Fruit fly (Drosophila melanogaster) whole organism, embryonic: ENCODE measurements around the gene sima.

ENCODE experiments used
- Antp ChIP-seq: fragments of 200-800 bp; sonication (Bioruptor generic); optimal IDR thresholded peaks from 3 replicates; lab custom pipeline; 2016; ENCODE audit warnings: missing biosample characterization, missing genetic modification characterization
- Atf3 ChIP-seq: fragments of 200-800 bp; sonication (Bioruptor generic); optimal IDR thresholded peaks from 3 replicates; lab custom pipeline; 2016; ENCODE audit warnings: missing biosample characterization, missing genetic modification characterization
- CG10274 ChIP-seq: fragments of 200-800 bp; sonication (Bioruptor generic); optimal IDR thresholded peaks from 3 replicates; lab custom pipeline; 2017; ENCODE audit warnings: missing biosample characterization, mild to moderate bottlenecking, missing genetic modification characterization
- CG11247 ChIP-seq: fragments of 200-800 bp; sonication (Bioruptor generic); IDR thresholded peaks from 2 replicates; pipeline ENCODE4 v1.3.6; 2022; ENCODE audit warnings: missing biosample characterization, missing genetic modification characterization
- CG12659 ChIP-seq: fragments of 200-800 bp; sonication (Bioruptor generic); optimal IDR thresholded peaks from 3 replicates; lab custom pipeline; 2017; ENCODE audit warnings: mild to moderate bottlenecking, missing biosample characterization, missing genetic modification reagents, missing genetic modification characterization
- CG14441 ChIP-seq: fragments of 200-800 bp; sonication (Bioruptor generic); IDR thresholded peaks from 2 replicates; pipeline ENCODE4 v1.3.6; 2022; ENCODE audit warnings: missing biosample characterization, missing genetic modification characterization
- CG15073 ChIP-seq: fragments of 200-800 bp; sonication (Bioruptor generic); optimal IDR thresholded peaks from 2 replicates; lab custom pipeline; 2016; ENCODE audit warnings: missing biosample characterization, missing genetic modification characterization
- CG15479 ChIP-seq: fragments of 200-800 bp; sonication (Bioruptor generic); optimal IDR thresholded peaks from 3 replicates; lab custom pipeline; 2019; ENCODE audit warnings: missing biosample characterization, mild to moderate bottlenecking, missing genetic modification characterization, moderate library complexity
- CG1603 ChIP-seq: fragments of 200-800 bp; sonication (Bioruptor generic); optimal IDR thresholded peaks from 2 replicates; lab custom pipeline; 2019; ENCODE audit warnings: missing biosample characterization, mild to moderate bottlenecking, missing genetic modification characterization, moderate library complexity
- CG16779 ChIP-seq: fragments of 200-800 bp; sonication (Bioruptor generic); IDR thresholded peaks from 2 replicates; pipeline ENCODE4 v1.3.6; 2022; ENCODE audit warnings: missing biosample characterization, missing genetic modification characterization
- CG16815 ChIP-seq: fragments of 200-800 bp; sonication (Bioruptor generic); optimal IDR thresholded peaks from 3 replicates; lab custom pipeline; 2017; ENCODE audit warnings: missing biosample characterization, mild to moderate bottlenecking, missing genetic modification characterization
- CG17186 ChIP-seq: fragments of 200-800 bp; sonication (Bioruptor generic); optimal IDR thresholded peaks from 3 replicates; lab custom pipeline; 2017; ENCODE audit warnings: missing biosample characterization, missing genetic modification reagents, missing genetic modification characterization
- CG17385 ChIP-seq: fragments of 200-800 bp; sonication (Bioruptor generic); optimal IDR thresholded peaks from 3 replicates; lab custom pipeline; 2018; ENCODE audit warnings: missing biosample characterization, mild to moderate bottlenecking, missing genetic modification characterization
- CG17568 ChIP-seq: fragments of 200-800 bp; sonication (Bioruptor generic); optimal IDR thresholded peaks from 2 replicates; lab custom pipeline; 2018; ENCODE audit warnings: missing biosample characterization, mild to moderate bottlenecking, missing genetic modification characterization, moderate library complexity
- CG31441 ChIP-seq: fragments of 200-800 bp; sonication (Bioruptor generic); IDR thresholded peaks from 2 replicates; pipeline ENCODE4 v1.3.6; 2022; ENCODE audit warnings: missing biosample characterization, missing genetic modification characterization
- CG34224 ChIP-seq: fragments of 200-800 bp; sonication (Bioruptor generic); IDR thresholded peaks from 3 replicates; pipeline ENCODE4 v1.3.6; 2022; ENCODE audit warnings: missing biosample characterization, missing genetic modification characterization; ENCODE audit not compliant: partially characterized antibody
- CG3995 ChIP-seq: fragments of 200-800 bp; sonication (Bioruptor generic); optimal IDR thresholded peaks from 3 replicates; lab custom pipeline; 2016; ENCODE audit warnings: missing biosample characterization, missing genetic modification characterization
- CG4424 ChIP-seq: fragments of 200-800 bp; sonication (Bioruptor generic); optimal IDR thresholded peaks from 3 replicates; lab custom pipeline; 2016; ENCODE audit warnings: missing biosample characterization, missing genetic modification characterization
- CG5245 ChIP-seq: fragments of 200-800 bp; sonication (Bioruptor generic); optimal IDR thresholded peaks from 3 replicates; lab custom pipeline; 2016; ENCODE audit warnings: missing biosample characterization, missing genetic modification characterization
- CG7786 ChIP-seq: fragments of 200-800 bp; sonication (Bioruptor generic); optimal IDR thresholded peaks from 2 replicates; lab custom pipeline; 2016; ENCODE audit warnings: missing biosample characterization, missing genetic modification characterization
- CG8924 ChIP-seq: fragments of 200-800 bp; optimal IDR thresholded peaks from 3 replicates; lab custom pipeline; 2019; ENCODE audit warnings: missing biosample characterization, mild to moderate bottlenecking, missing genetic modification characterization, moderate library complexity
- Chrac-16 ChIP-seq: fragments of 200-800 bp; sonication (Bioruptor generic); optimal IDR thresholded peaks from 3 replicates; lab custom pipeline; 2016; ENCODE audit warnings: missing biosample characterization, missing genetic modification characterization
- CrebB ChIP-seq: fragments of 200-800 bp; sonication (Bioruptor generic); optimal IDR thresholded peaks from 3 replicates; lab custom pipeline; 2018; ENCODE audit warnings: missing biosample characterization, mild to moderate bottlenecking, missing genetic modification characterization
- Dad ChIP-seq: fragments of 200-800 bp; sonication (Bioruptor generic); optimal IDR thresholded peaks from 3 replicates; lab custom pipeline; 2016; ENCODE audit warnings: missing biosample characterization, missing genetic modification characterization
- Dll ChIP-seq: fragments of 200-800 bp; sonication (Bioruptor generic); IDR thresholded peaks from 4 replicates; pipeline ENCODE4 v1.3.6; 2022; ENCODE audit warnings: missing biosample characterization, missing genetic modification characterization; ENCODE audit not compliant: partially characterized antibody
- Elba2 ChIP-seq: fragments of 200-800 bp; sonication (Bioruptor generic); optimal IDR thresholded peaks from 3 replicates; lab custom pipeline; 2016; ENCODE audit warnings: missing biosample characterization, missing genetic modification characterization
- HLH4C ChIP-seq: fragments of 200-800 bp; sonication (Bioruptor generic); IDR thresholded peaks from 3 replicates; pipeline ENCODE4 v1.3.6; 2022; ENCODE audit warnings: missing biosample characterization, missing genetic modification characterization; ENCODE audit not compliant: partially characterized antibody
- Hey ChIP-seq: fragments of 200-800 bp; sonication (Bioruptor generic); optimal IDR thresholded peaks from 3 replicates; lab custom pipeline; 2018; ENCODE audit warnings: missing biosample characterization, mild to moderate bottlenecking, missing genetic modification characterization
- MTF-1 ChIP-seq: fragments of 200-800 bp; sonication (Bioruptor generic); optimal IDR thresholded peaks from 2 replicates; lab custom pipeline; 2018; ENCODE audit warnings: missing biosample characterization, mild to moderate bottlenecking, missing genetic modification characterization, borderline replicate concordance
- Nf-YA ChIP-seq: fragments of 200-800 bp; sonication (Bioruptor generic); IDR thresholded peaks from 2 replicates; pipeline ENCODE4 v1.3.6; 2022; ENCODE audit warnings: missing biosample characterization, missing genetic modification characterization
- Opbp ChIP-seq: fragments of 200-800 bp; sonication (Bioruptor generic); IDR thresholded peaks from 3 replicates; pipeline ENCODE4 v1.3.6; 2022; ENCODE audit warnings: missing biosample characterization, missing genetic modification characterization; ENCODE audit not compliant: partially characterized antibody
- Usf ChIP-seq: fragments of 200-800 bp; sonication (Bioruptor generic); optimal IDR thresholded peaks from 2 replicates; lab custom pipeline; 2017; ENCODE audit warnings: missing genotype, missing biosample characterization, missing genetic modification characterization
- aop ChIP-seq: fragments of 200-800 bp; sonication (Bioruptor generic); IDR thresholded peaks from 2 replicates; pipeline ENCODE4 v1.3.6; 2022; ENCODE audit warnings: missing biosample characterization, missing genetic modification characterization
- br ChIP-seq: fragments of >200 bp; optimal IDR thresholded peaks from 2 replicates; lab custom pipeline; 2017
- crol ChIP-seq: fragments of 200-800 bp; sonication (Bioruptor generic); IDR thresholded peaks from 2 replicates; pipeline ENCODE4 v1.3.6; 2022; ENCODE audit warnings: missing biosample characterization, missing genetic modification characterization
- crp ChIP-seq, 2 experiments: fragments of 200-800 bp; sonication (Bioruptor generic); optimal IDR thresholded peaks; 2 replicates in 1 of 2; 3 replicates in 1 of 2; lab custom pipeline; 2017; ENCODE audit warnings: missing biosample characterization in 2 of 2, missing genetic modification characterization in 2 of 2, mild to moderate bottlenecking in 1 of 2, moderate library complexity in 1 of 2
- dpn ChIP-seq, 2 experiments: fragments of 200-800 bp; sonication (Bioruptor generic); optimal IDR thresholded peaks; 3 replicates each; lab custom pipeline; 2016; ENCODE audit warnings: missing biosample characterization in 2 of 2, missing genetic modification characterization in 2 of 2
- emc ChIP-seq: fragments of 200-800 bp; sonication (Bioruptor generic); optimal IDR thresholded peaks from 2 replicates; lab custom pipeline; 2016; ENCODE audit warnings: missing biosample characterization, missing genetic modification characterization
- eyg ChIP-seq: fragments of 200-800 bp; sonication (Bioruptor generic); optimal IDR thresholded peaks from 3 replicates; lab custom pipeline; 2016; ENCODE audit warnings: missing biosample characterization, missing genetic modification characterization
- fu2 ChIP-seq: fragments of 200-800 bp; sonication (Bioruptor generic); optimal IDR thresholded peaks from 2 replicates; lab custom pipeline; 2016; ENCODE audit warnings: missing biosample characterization, missing genetic modification characterization
- hb ChIP-seq: fragments of 200-800 bp; sonication (Bioruptor generic); IDR thresholded peaks from 3 replicates; pipeline ENCODE4 v1.3.6; 2022; ENCODE audit warnings: missing biosample characterization, missing genetic modification characterization; ENCODE audit not compliant: partially characterized antibody
- her ChIP-seq: fragments of 200-800 bp; sonication (Bioruptor generic); optimal IDR thresholded peaks from 2 replicates; lab custom pipeline; 2016; ENCODE audit warnings: missing biosample characterization, missing genetic modification characterization
- hth ChIP-seq: fragments of >200 bp; optimal IDR thresholded peaks from 2 replicates; lab custom pipeline; 2017; ENCODE audit warnings: inconsistent platforms
- kni ChIP-seq: fragments of 200-800 bp; sonication (Bioruptor generic); optimal IDR thresholded peaks from 3 replicates; lab custom pipeline; 2017; ENCODE audit warnings: mild to moderate bottlenecking, missing biosample characterization, missing genetic modification reagents, missing genetic modification characterization
- lov ChIP-seq, 2 experiments: fragments of 200-800 bp in 1 of 2; fragments of >200 bp in 1 of 2; sonication (Bioruptor generic) in 1 of 2; IDR thresholded peaks in 1 of 2; optimal IDR thresholded peaks in 1 of 2; 2 replicates in 1 of 2; 3 replicates in 1 of 2; pipeline versions ENCODE4 v1.3.6 to Lab custom; 2017 to 2022; ENCODE audit warnings: missing biosample characterization in 1 of 2, missing genetic modification characterization in 1 of 2
- psq ChIP-seq: fragments of 200-800 bp; sonication (Bioruptor generic); optimal IDR thresholded peaks from 2 replicates; lab custom pipeline; 2017; ENCODE audit warnings: missing biosample characterization, missing genetic modification characterization
- pum ChIP-seq: fragments of 200-800 bp; sonication (Bioruptor generic); optimal IDR thresholded peaks from 2 replicates; lab custom pipeline; 2016; ENCODE audit warnings: missing biosample characterization, missing genetic modification characterization
- ranshi ChIP-seq: fragments of 200-800 bp; sonication (Bioruptor generic); IDR thresholded peaks from 2 replicates; pipeline ENCODE4 v1.3.6; 2022; ENCODE audit warnings: missing biosample characterization, missing genetic modification characterization
- scrt ChIP-seq: fragments of 200-800 bp; sonication (Bioruptor generic); optimal IDR thresholded peaks from 2 replicates; lab custom pipeline; 2018; ENCODE audit warnings: missing biosample characterization, mild to moderate bottlenecking, missing genetic modification characterization, moderate library complexity
- tin ChIP-seq: fragments of 200-800 bp; sonication (Bioruptor generic); optimal IDR thresholded peaks from 3 replicates; lab custom pipeline; 2016; ENCODE audit warnings: missing biosample characterization, missing genetic modification characterization
- unc-4 ChIP-seq: fragments of 200-800 bp; sonication (Bioruptor generic); IDR thresholded peaks from 2 replicates; pipeline ENCODE4 v1.3.6; 2022; ENCODE audit warnings: missing biosample characterization, missing genetic modification characterization; ENCODE audit not compliant: partially characterized antibody
- zfh2 ChIP-seq: fragments of 200-800 bp; sonication (Bioruptor generic); optimal IDR thresholded peaks from 2 replicates; lab custom pipeline; 2016; ENCODE audit warnings: missing biosample characterization, missing genetic modification characterization

sima gene

dm6 chr3R:30153864-30154263 lies 95.8 kb downstream of the sima start (continued):
- TF ChIP-seq crp (GFP tag; optimal IDR thresholded peaks at IDR 0.05; lab: Kevin White, UChicago) (no peak), scrt (GFP tag; lab: Kevin White, UChicago) (no peak), her (GFP tag; lab: Kevin White, UChicago) (no peak), emc (GFP tag; lab: Kevin White, UChicago) (no peak), zfh2 (GFP tag; lab: Kevin White, UChicago) (no peak), CG34224 (no peak), CG1603 (tag; lab: Kevin White, UChicago) (no peak), Atf3 (GFP tag; lab: Kevin White, UChicago) (no peak), CG17186 (GFP tag; lab: Kevin White, UChicago) (no peak), dpn (GFP tag; optimal IDR thresholded peaks at IDR 0.05; lab: Kevin White, UChicago) (no peak), Hey (tag; lab: Kevin White, UChicago) (no peak), CG31441 (GFP tag; lab: Robert Waterston, UW) (no peak), eyg (no peak), kni (no peak), CG15479 (GFP tag; lab: Kevin White, UChicago) (no peak), hb (GFP tag; lab: Robert Waterston, UW) (no peak), CG12659 (GFP tag; lab: Kevin White, UChicago) (no peak), lov (optimal IDR thresholded peaks at IDR 0.05; lab: Kevin White, UChicago) (no peak), lov (GFP tag; IDR thresholded peaks at IDR 0.05; lab: Robert Waterston, UW) (no peak), CG11247 (GFP tag; lab: Robert Waterston, UW) (no peak), hth (lab: Kevin White, UChicago) (no peak), CG16815 (GFP tag; lab: Kevin White, UChicago) (no peak), CG5245 (GFP tag; lab: Kevin White, UChicago) (no peak), CG3995 (GFP tag; lab: Kevin White, UChicago) (no peak), psq (GFP tag; lab: Kevin White, UChicago) (no peak), MTF-1 (no peak), Elba2 (GFP tag; lab: Kevin White, UChicago) (peak; percentile 81), aop (no peak), CG7786 (GFP tag; lab: Kevin White, UChicago) (no peak), crol (no peak), CG14441 (GFP tag; lab: Robert Waterston, UW) (no peak), CG16779 (GFP tag; lab: Robert Waterston, UW) (no peak), ranshi (no peak), fu2 (GFP tag; lab: Kevin White, UChicago) (no peak), pum (no peak), CG8924 (tag; lab: Kevin White, UChicago) (no peak), CG4424 (GFP tag; lab: Kevin White, UChicago) (no peak), Antp (no peak), CG17568 (GFP tag; lab: Kevin White, UChicago) (no peak), CG10274 (no peak), tin (GFP tag; lab: Kevin White, UChicago) (no peak), Dll (GFP tag; lab: Robert Waterston, UW) (no peak), Dad (GFP tag; lab: Kevin White, UChicago) (no peak), Opbp (GFP tag; lab: Robert Waterston, UW) (peak; percentile 33; the same call in 1 of the 3 replicates), CrebB (tag; lab: Kevin White, UChicago) (no peak), Nf-YA (GFP tag; lab: Robert Waterston, UW) (no peak), HLH4C (peak; percentile 30; the same call in 1 of the 3 replicates), unc-4 (no peak), Usf (no peak), CG17385 (no peak), Chrac-16 (no peak), CG15073 (GFP tag; lab: Kevin White, UChicago) (no peak), br (no peak)
